Fruit fly (Drosophila melanogaster): ENCODE measurements around the gene CG33080.

The CG33080 gene

DNA sequence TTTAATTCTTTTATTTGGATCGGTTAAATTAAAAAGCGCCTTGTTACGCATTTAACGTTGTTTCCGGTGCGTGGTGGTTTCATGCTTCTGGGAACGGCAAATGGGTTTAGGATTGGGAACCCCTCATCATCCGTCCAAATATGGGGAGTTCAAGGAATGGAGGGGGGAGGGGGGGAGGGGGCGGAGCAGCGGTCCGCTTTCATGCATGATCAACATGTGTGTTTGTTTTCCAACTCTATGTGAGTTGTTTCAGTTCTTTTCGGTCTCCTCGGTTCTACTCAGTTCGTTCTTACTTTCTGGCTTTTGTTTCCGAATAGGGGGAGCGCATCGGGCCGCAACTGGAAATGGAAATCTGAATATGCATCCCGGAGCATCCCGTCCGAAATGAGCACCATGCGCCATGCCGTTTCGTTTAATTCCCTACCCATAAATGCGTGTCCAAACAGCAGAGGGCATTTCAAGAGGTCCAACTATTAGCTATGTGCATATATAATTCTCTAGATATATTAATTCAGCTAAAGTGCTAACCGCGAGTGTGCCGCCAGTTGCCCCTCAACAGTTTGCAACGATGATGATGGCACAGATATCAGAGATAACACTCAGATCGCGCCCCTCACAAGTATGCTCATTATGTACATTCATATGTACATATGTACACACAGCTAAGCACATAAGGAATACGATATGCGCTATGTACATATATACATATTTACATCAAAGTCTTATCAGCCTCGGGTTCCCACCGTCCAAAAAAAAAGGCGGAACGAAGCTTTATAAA, 40.0 kb downstream of the CG33080 start (continued):
- TF ChIP-seq CG6683 (GFP tag; optimal IDR thresholded peaks at IDR 0.05) (peak; percentile 91), wor (GFP tag; IDR thresholded peaks at IDR 0.05) (peak; percentile 42; the same call in 1 of the 2 replicates), gro (GFP tag; optimal IDR thresholded peaks at IDR 0.05) (peak; percentile 90), CG3163 (GFP tag; optimal IDR thresholded peaks at IDR 0.05) (peak; percentile 67), CG9817 (tag; optimal IDR thresholded peaks at IDR 0.05) (peak; percentile 90), CG4282 (GFP tag; optimal IDR thresholded peaks at IDR 0.05) (peak; percentile 76), Nf-YB (GFP tag; optimal IDR thresholded peaks at IDR 0.05) (peak; percentile 82), CG31224 (GFP tag; IDR thresholded peaks at IDR 0.05) (peak; percentile 68), CoRest (tag; optimal IDR thresholded peaks at IDR 0.05) (peak; percentile 92), jumu (GFP tag; optimal IDR thresholded peaks at IDR 0.05) (peak; percentile 77), NFAT (GFP tag; IDR thresholded peaks at IDR 0.05) (peak; percentile 80), CG15073 (GFP tag; optimal IDR thresholded peaks at IDR 0.05) (peak; percentile 61), trem (tag; optimal IDR thresholded peaks at IDR 0.05) (peak; percentile 49), CG3726 (GFP tag; IDR thresholded peaks at IDR 0.05) (peak; percentile 85), Ets65A (GFP tag) (peak; percentile 93), CG1792 (GFP tag; optimal IDR thresholded peaks at IDR 0.05) (peak; percentile 93), CG43689 (GFP tag; IDR thresholded peaks at IDR 0.05) (peak; percentile 80), CG14710 (tag; optimal IDR thresholded peaks at IDR 0.05) (peak; percentile 95), CG10543 (GFP tag; optimal IDR thresholded peaks at IDR 0.05) (peak; percentile 98), ash1 (GFP tag; optimal IDR thresholded peaks at IDR 0.05) (peak; percentile 91), Poxn (GFP tag; IDR thresholded peaks at IDR 0.05) (no peak; the same call in 1 of the 2 replicates), tx (GFP tag; optimal IDR thresholded peaks at IDR 0.05) (peak; percentile 72), fu2 (GFP tag; optimal IDR thresholded peaks at IDR 0.05) (peak; percentile 22), Max (GFP tag; optimal IDR thresholded peaks at IDR 0.05) (peak; percentile 94), CG9876 (GFP tag; optimal IDR thresholded peaks at IDR 0.05) (peak; percentile 57), pnt (GFP tag; optimal IDR thresholded peaks at IDR 0.05) (peak; percentile 91), klu (GFP tag; IDR thresholded peaks at IDR 0.05) (0 out of 2 replicates have a peak, but pooled peaks have one; percentile 28), CG8765 (GFP tag; IDR thresholded peaks at IDR 0.05) (0 out of 2 replicates have a peak, but pooled peaks have one; percentile 20), CG7987 (GFP tag; optimal IDR thresholded peaks at IDR 0.05) (peak; percentile 99), Ssrp (tag; optimal IDR thresholded peaks at IDR 0.05) (peak; percentile 14), prd (optimal IDR thresholded peaks at IDR 0.05) (no peak), prd (GFP tag; IDR thresholded peaks at IDR 0.05) (peak; percentile 72; the same call in 2 of the 3 replicates), CTCF (GFP tag; optimal IDR thresholded peaks at IDR 0.05) (peak; percentile 57), insv (GFP tag; optimal IDR thresholded peaks at IDR 0.05) (peak; percentile 36 to 83), CG16863 (GFP tag; optimal IDR thresholded peaks at IDR 0.05) (peak; percentile 87), CG10654 (GFP tag; optimal IDR thresholded peaks at IDR 0.05) (peak; percentile 87), CG17359 (tag; optimal IDR thresholded peaks at IDR 0.05) (peak; percentile 97), Blimp-1 (GFP tag; optimal IDR thresholded peaks at IDR 0.05) (peak; percentile 94), jigr1 (GFP tag; IDR thresholded peaks at IDR 0.05) (no peak), CG8944 (GFP tag; optimal IDR thresholded peaks at IDR 0.05) (peak; percentile 82), emc (GFP tag; optimal IDR thresholded peaks at IDR 0.05) (peak; percentile 66), CG32532 (GFP tag; IDR thresholded peaks at IDR 0.05) (peak; percentile 31; the same call in 1 of the 2 replicates), CG18619 (GFP tag; optimal IDR thresholded peaks at IDR 0.05) (peak; percentile 92), al (GFP tag; IDR thresholded peaks at IDR 0.05) (peak; percentile 16; the same call in 1 of the 2 replicates), gsb-n (tag; optimal IDR thresholded peaks at IDR 0.05) (peak; percentile 93), pzg (GFP tag; optimal IDR thresholded peaks at IDR 0.05) (peak; percentile 16), NC2α (GFP tag; optimal IDR thresholded peaks at IDR 0.05) (peak; percentile 94), dysf (GFP tag; IDR thresholded peaks at IDR 0.05) (peak; percentile 83; the same call in 2 of the 3 replicates), cas (GFP tag; IDR thresholded peaks at IDR 0.05) (peak; percentile 67), Hr39 (optimal IDR thresholded peaks at IDR 0.05) (no peak), CG12299 (tag; optimal IDR thresholded peaks at IDR 0.05) (peak; percentile 95)

Data from whole organism, embryonic.